Worm (Caenorhabditis elegans) whole organism, late embryonic: ENCODE measurements around the gene plc-4.
A peak's percentile ranks its signal among the peaks of the same experiment; 100 is the strongest.

ENCODE experiments used
- C08G9.2 ChIP-seq: sonication (generic microtip); optimal IDR thresholded peaks from 2 replicates; lab custom pipeline; 2016; ENCODE audit warnings: mild to moderate bottlenecking, missing genetic modification characterization, moderate library complexity, missing compliant biosample characterization
- C38D4.7 ChIP-seq: fragments of 200-800 bp; sonication (Bioruptor generic); optimal IDR thresholded peaks from 2 replicates; lab custom pipeline; 2018; ENCODE audit warnings: mild to moderate bottlenecking, missing genetic modification characterization, moderate library complexity, missing compliant biosample characterization
- F13H6.1 ChIP-seq: sonication (generic microtip); optimal IDR thresholded peaks from 2 replicates; lab custom pipeline; 2016; ENCODE audit warnings: missing genetic modification characterization, missing compliant biosample characterization
- Y22D7AL.16 ChIP-seq: sonication (generic microtip); optimal IDR thresholded peaks from 2 replicates; lab custom pipeline; 2016; ENCODE audit warnings: missing genetic modification characterization, missing compliant biosample characterization
- ama-1 ChIP-seq: fragments of 150-350 bp; optimal IDR thresholded peaks from 2 replicates; lab custom pipeline; 2014
- ceh-22 ChIP-seq: sonication (generic microtip); optimal IDR thresholded peaks from 2 replicates; lab custom pipeline; 2017; ENCODE audit warnings: missing biosample characterization, missing genetic modification characterization
- ceh-24 ChIP-seq: sonication (generic microtip); optimal IDR thresholded peaks from 2 replicates; lab custom pipeline; 2016; ENCODE audit warnings: mild to moderate bottlenecking, missing genetic modification characterization, missing compliant biosample characterization
- ceh-30 ChIP-seq: fragments of 150-350 bp; optimal IDR thresholded peaks from 2 replicates; lab custom pipeline; 2014; ENCODE audit warnings: missing biosample characterization, missing genetic modification characterization
- ceh-31 ChIP-seq: sonication (generic microtip); optimal IDR thresholded peaks from 2 replicates; lab custom pipeline; 2016; ENCODE audit warnings: missing genetic modification characterization, missing compliant biosample characterization
- ceh-34 ChIP-seq: sonication (generic microtip); optimal IDR thresholded peaks from 2 replicates; lab custom pipeline; 2016; ENCODE audit warnings: mild to moderate bottlenecking, missing genetic modification characterization, missing compliant biosample characterization
- ceh-48 ChIP-seq: sonication (generic microtip); optimal IDR thresholded peaks from 2 replicates; lab custom pipeline; 2016; ENCODE audit warnings: missing genetic modification characterization, inconsistent platforms, missing compliant biosample characterization
- ceh-6 ChIP-seq: fragments of 200-800 bp; sonication (Bioruptor generic); optimal IDR thresholded peaks from 2 replicates; lab custom pipeline; 2018; ENCODE audit warnings: mild to moderate bottlenecking, missing genetic modification characterization, missing compliant biosample characterization
- che-1 ChIP-seq: sonication (generic microtip); optimal IDR thresholded peaks from 2 replicates; lab custom pipeline; 2016; ENCODE audit warnings: mild to moderate bottlenecking, missing genetic modification characterization, missing compliant biosample characterization
- elt-2 ChIP-seq: sonication (generic microtip); optimal IDR thresholded peaks from 2 replicates; lab custom pipeline; 2016; ENCODE audit warnings: missing genetic modification reagents, missing genetic modification characterization, missing compliant biosample characterization
- elt-4 ChIP-seq: sonication (generic microtip); optimal IDR thresholded peaks from 2 replicates; lab custom pipeline; 2016; ENCODE audit warnings: missing genetic modification characterization, missing compliant biosample characterization
- ets-4 ChIP-seq: sonication (generic microtip); optimal IDR thresholded peaks from 2 replicates; lab custom pipeline; 2016; ENCODE audit warnings: missing genetic modification characterization, missing compliant biosample characterization
- fax-1 ChIP-seq: sonication (generic microtip); optimal IDR thresholded peaks from 2 replicates; lab custom pipeline; 2016; ENCODE audit warnings: missing genotype, missing genetic modification characterization, missing compliant biosample characterization
- fkh-10 ChIP-seq: fragments of 150-350 bp; optimal IDR thresholded peaks from 2 replicates; lab custom pipeline; 2014; ENCODE audit warnings: missing biosample characterization, missing genetic modification reagents, missing genetic modification characterization
- fkh-6 ChIP-seq: sonication (generic microtip); optimal IDR thresholded peaks from 2 replicates; lab custom pipeline; 2016; ENCODE audit warnings: missing genetic modification characterization, missing compliant biosample characterization
- gmeb-2 ChIP-seq: sonication (generic microtip); optimal IDR thresholded peaks from 2 replicates; lab custom pipeline; 2016; ENCODE audit warnings: missing genetic modification characterization, inconsistent platforms, missing compliant biosample characterization
- hlh-13 ChIP-seq: fragments of 200-800 bp; sonication (Bioruptor generic); optimal IDR thresholded peaks from 2 replicates; lab custom pipeline; 2018; ENCODE audit warnings: mild to moderate bottlenecking, missing genetic modification characterization, missing compliant biosample characterization
- hlh-30 ChIP-seq: sonication (generic microtip); optimal IDR thresholded peaks from 2 replicates; lab custom pipeline; 2017; ENCODE audit warnings: antibody characterized with exemption, missing genetic modification characterization, missing compliant biosample characterization; ENCODE audit not compliant: insufficient read depth
- hlh-6 ChIP-seq: sonication (generic microtip); optimal IDR thresholded peaks from 2 replicates; lab custom pipeline; 2016; ENCODE audit warnings: missing genotype, missing genetic modification characterization, missing compliant biosample characterization
- lim-6 ChIP-seq: sonication (generic microtip); optimal IDR thresholded peaks from 2 replicates; lab custom pipeline; 2016; ENCODE audit warnings: missing genetic modification characterization, missing compliant biosample characterization
- mec-3 ChIP-seq: sonication (generic microtip); optimal IDR thresholded peaks from 2 replicates; lab custom pipeline; 2016; ENCODE audit warnings: borderline replicate concordance, missing genetic modification characterization, missing compliant biosample characterization
- nfya-1 ChIP-seq: sonication (generic microtip); optimal IDR thresholded peaks from 2 replicates; lab custom pipeline; 2017; ENCODE audit warnings: missing genetic modification characterization, mild to moderate bottlenecking, missing compliant biosample characterization, antibody characterized with exemption, moderate library complexity
- nhr-11 ChIP-seq: fragments of 150-350 bp; optimal IDR thresholded peaks from 2 replicates; lab custom pipeline; 2014; ENCODE audit warnings: missing biosample characterization, missing genetic modification characterization
- nhr-232 ChIP-seq: sonication (generic microtip); optimal IDR thresholded peaks from 2 replicates; lab custom pipeline; 2016; ENCODE audit warnings: missing genetic modification characterization, missing compliant biosample characterization
- odd-2 ChIP-seq: sonication (generic microtip); optimal IDR thresholded peaks from 2 replicates; lab custom pipeline; 2017; ENCODE audit warnings: antibody characterized with exemption, mild to moderate bottlenecking, missing genetic modification characterization, missing compliant biosample characterization
- pag-3 ChIP-seq: sonication (generic microtip); optimal IDR thresholded peaks from 2 replicates; lab custom pipeline; 2016; ENCODE audit warnings: missing compliant biosample characterization, missing genetic modification characterization, borderline replicate concordance
- pax-1 ChIP-seq: fragments of 150-350 bp; optimal IDR thresholded peaks from 2 replicates; lab custom pipeline; 2014; ENCODE audit warnings: missing biosample characterization, missing genetic modification characterization
- pha-2 ChIP-seq: sonication (generic microtip); optimal IDR thresholded peaks from 2 replicates; lab custom pipeline; 2017; ENCODE audit warnings: mild to moderate bottlenecking, missing genetic modification characterization, missing compliant biosample characterization
- pros-1 ChIP-seq: fragments of 150-350 bp; optimal IDR thresholded peaks from 2 replicates; lab custom pipeline; 2014; ENCODE audit warnings: missing biosample characterization, missing genetic modification reagents, missing genetic modification characterization
- ref-2 ChIP-seq: sonication (generic microtip); optimal IDR thresholded peaks from 2 replicates; lab custom pipeline; 2016; ENCODE audit warnings: missing genetic modification characterization, missing compliant biosample characterization
- sdc-2 ChIP-seq: sonication (generic microtip); optimal IDR thresholded peaks from 2 replicates; lab custom pipeline; 2016; ENCODE audit warnings: missing genotype, missing genetic modification characterization, missing compliant biosample characterization
- sox-2 ChIP-seq: fragments of 200-800 bp; sonication (Bioruptor generic); IDR thresholded peaks from 2 replicates; pipeline ENCODE4 v1.3.6; 2022; ENCODE audit warnings: missing genetic modification reagents, missing genetic modification characterization, missing compliant biosample characterization
- sox-4 ChIP-seq: sonication (generic microtip); optimal IDR thresholded peaks from 2 replicates; lab custom pipeline; 2017; ENCODE audit warnings: mild to moderate bottlenecking, missing genetic modification characterization, inconsistent platforms, missing compliant biosample characterization
- tbx-2 ChIP-seq: sonication (generic microtip); optimal IDR thresholded peaks from 2 replicates; lab custom pipeline; 2016; ENCODE audit warnings: missing genetic modification characterization, missing compliant biosample characterization
- tbx-7 ChIP-seq: sonication (generic microtip); optimal IDR thresholded peaks from 2 replicates; lab custom pipeline; 2016; ENCODE audit warnings: missing genotype, missing genetic modification characterization, missing compliant biosample characterization
- unc-42 ChIP-seq: sonication (generic microtip); optimal IDR thresholded peaks from 2 replicates; lab custom pipeline; 2016; ENCODE audit warnings: missing genotype, missing genetic modification characterization, missing compliant biosample characterization
- unc-55 ChIP-seq: sonication (generic microtip); optimal IDR thresholded peaks from 2 replicates; lab custom pipeline; 2017; ENCODE audit warnings: missing biosample characterization, missing genetic modification reagents, missing genetic modification characterization
- ztf-16 ChIP-seq: sonication (generic microtip); optimal IDR thresholded peaks from 2 replicates; lab custom pipeline; 2017; ENCODE audit warnings: missing genetic modification characterization, missing compliant biosample characterization

Gene plc-4

DNA sequence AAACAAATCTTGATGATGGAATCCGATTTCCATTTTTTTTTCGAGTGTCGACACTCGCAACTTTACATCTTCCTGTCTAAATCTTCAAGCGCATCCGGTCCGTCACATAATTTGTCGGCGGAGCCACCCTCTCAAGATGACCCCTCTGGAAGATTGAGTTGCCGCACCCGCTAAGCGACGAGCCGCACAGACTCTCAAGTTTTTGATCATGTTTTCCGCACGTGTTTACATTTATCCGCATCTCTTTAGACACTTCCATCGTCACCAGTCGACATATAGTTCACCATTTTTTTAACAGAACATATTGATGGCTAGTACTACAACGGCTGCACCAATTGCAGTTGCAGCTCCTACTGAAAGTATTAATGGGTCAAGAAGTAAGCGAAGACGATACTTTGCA is 21.0 kb downstream of the plc-4 start, which contains the start of gene F55G1.1:
Gene F55G1.1 (plus strand): TSS at position 301 of the 400 bp plus-strand sequence.
- TF ChIP-seq nfya-1 (tag; lab: Kevin White, UChicago) (no peak), lim-6 (no peak), nhr-11 (tag; lab: Kevin White, UChicago) (no peak)

DNA sequence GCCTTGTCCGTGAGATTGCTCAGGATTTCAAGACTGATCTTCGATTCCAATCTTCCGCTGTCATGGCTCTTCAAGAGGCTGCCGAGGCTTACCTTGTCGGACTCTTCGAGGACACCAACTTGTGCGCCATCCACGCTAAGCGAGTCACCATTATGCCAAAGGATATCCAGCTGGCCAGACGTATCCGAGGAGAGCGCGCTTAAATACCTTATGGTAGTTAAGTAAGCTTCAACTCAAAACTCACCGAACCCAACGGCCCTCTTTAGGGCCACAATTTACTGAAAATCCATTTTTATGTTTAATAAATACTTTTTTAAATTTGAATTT is 24.0 kb downstream of the plc-4 start:
- no peak for TF ChIP-seq sox-2 (GFP tag; lab: Robert Waterston, UW)
- no peak for TF ChIP-seq pha-2 (tag; lab: Kevin White, UChicago)
- TF ChIP-seq nhr-232 (tag; lab: Kevin White, UChicago), result no peak
- no peak for TF ChIP-seq lim-6
- no peak for TF ChIP-seq pax-1 (tag; lab: Kevin White, UChicago)
- no peak for TF ChIP-seq sox-4
- no peak for TF ChIP-seq ets-4
- no peak for TF ChIP-seq C38D4.7 (GFP tag; lab: Kevin White, UChicago)
- no peak for TF ChIP-seq elt-4
- TF ChIP-seq fkh-6 (tag; lab: Kevin White, UChicago), result no peak
- TF ChIP-seq elt-2, result no peak
- no peak for TF ChIP-seq unc-55 (GFP tag; lab: Kevin White, UChicago)
- TF ChIP-seq ceh-22, result no peak
- TF ChIP-seq ama-1 (lab: Kevin White, UChicago), result no peak
- TF ChIP-seq ceh-6 (GFP tag; lab: Kevin White, UChicago), result no peak
- TF ChIP-seq ceh-48 (tag; lab: Kevin White, UChicago), result no peak
- TF ChIP-seq fkh-10 (GFP tag; lab: Kevin White, UChicago), result no peak
- no peak for TF ChIP-seq fax-1

DNA sequence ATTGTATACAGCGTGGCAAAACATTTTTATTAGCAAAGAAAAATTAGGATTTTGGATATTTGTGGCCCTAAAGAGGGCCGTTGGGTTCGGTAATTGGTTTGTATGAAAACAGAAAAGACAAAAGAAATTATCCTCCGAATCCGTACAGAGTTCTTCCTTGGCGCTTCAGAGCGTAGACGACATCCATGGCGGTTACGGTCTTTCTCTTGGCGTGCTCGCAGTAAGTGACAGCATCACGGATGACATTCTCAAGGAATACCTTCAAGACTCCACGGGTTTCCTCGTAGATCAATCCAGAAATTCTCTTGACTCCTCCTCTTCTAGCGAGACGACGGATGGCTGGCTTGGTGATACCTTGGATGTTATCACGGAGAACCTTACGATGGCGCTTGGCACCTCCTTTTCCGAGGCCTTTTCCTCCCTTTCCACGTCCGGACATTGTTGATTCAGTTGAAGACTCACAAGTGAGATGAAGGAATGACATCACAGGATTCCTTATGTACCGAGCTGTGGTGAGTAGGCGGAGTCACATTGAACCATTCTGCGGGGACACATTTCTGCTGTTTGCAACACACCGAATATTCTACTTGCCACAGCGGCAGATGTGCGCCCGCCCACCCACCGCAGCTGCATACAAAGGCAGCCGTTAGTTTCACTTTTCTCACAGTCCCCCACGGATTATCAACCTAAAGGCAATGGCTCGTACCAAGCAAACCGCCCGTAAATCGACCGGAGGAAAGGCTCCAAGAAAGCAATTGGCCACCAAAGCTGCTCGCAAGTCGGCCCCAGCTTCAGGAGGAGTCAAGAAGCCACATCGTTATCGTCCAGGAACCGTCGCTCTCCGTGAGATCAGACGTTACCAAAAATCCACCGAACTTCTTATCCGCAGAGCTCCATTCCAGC is 24.7 kb downstream of the plc-4 start, which contains the start of the genes his-60 and his-59:
Gene his-60 (minus strand): TSS at position 439 of the 903 bp plus-strand sequence.
Gene his-59 (plus strand): TSS at position 696 of the 903 bp plus-strand sequence.
- TF ChIP-seq che-1 (tag; lab: Kevin White, UChicago) (no peak), tbx-7 (tag; lab: Kevin White, UChicago) (peak; percentile 19), nhr-11 (tag; lab: Kevin White, UChicago) (no peak), ceh-34 (tag; lab: Kevin White, UChicago) (peak; percentile 77), pros-1 (tag; lab: Kevin White, UChicago) (peak; percentile 31), ceh-6 (GFP tag; lab: Kevin White, UChicago) (peak; percentile 0), ceh-22 (peak; percentile 24), nfya-1 (tag; lab: Kevin White, UChicago) (peak; percentile 33), ama-1 (lab: Kevin White, UChicago) (peak; percentile 90), lim-6 (no peak), elt-2 (peak; percentile 16), ceh-30 (tag; lab: Kevin White, UChicago) (no peak), tbx-2 (tag; lab: Kevin White, UChicago) (peak; percentile 76), sdc-2 (tag; lab: Kevin White, UChicago) (peak; percentile 57), ref-2 (tag; lab: Kevin White, UChicago) (peak; percentile 83), ceh-31 (peak; percentile 77), unc-42 (tag; lab: Kevin White, UChicago) (no peak), hlh-30 (tag; lab: Kevin White, UChicago) (peak; percentile 25), gmeb-2 (no peak), elt-4 (no peak), ztf-16 (peak; percentile 16)

DNA sequence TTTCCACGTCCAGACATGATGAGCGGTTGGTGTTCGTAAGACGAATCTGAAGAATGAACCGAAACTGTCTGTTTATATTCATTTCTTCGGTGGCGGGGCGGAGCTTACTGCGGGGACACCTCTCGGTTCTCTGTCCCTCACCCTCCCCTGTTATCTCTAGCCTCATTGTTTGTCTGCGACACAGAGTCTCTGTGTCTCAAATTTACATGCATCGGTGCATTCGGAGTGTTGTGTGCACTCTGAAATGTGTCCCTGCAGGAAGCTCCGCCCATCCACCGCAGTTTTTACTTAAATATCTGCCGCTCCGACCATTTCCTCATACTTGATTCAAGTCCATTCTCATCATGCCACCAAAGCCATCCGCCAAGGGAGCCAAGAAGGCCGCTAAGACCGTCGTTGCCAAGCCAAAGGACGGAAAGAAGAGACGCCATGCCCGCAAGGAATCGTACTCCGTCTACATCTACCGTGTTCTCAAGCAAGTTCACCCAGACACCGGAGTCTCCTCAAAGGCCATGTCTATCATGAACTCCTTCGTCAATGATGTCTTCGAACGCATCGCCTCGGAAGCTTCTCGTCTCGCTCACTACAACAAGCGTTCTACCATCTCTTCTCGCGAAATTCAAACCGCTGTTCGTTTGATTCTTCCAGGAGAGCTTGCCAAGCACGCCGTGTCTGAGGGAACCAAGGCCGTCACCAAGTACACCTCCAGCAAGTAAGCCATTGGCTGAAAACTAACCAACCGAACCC is 26.1 kb downstream of the plc-4 start, which contains the start of the genes his-61 and his-62:
Gene his-61 (minus strand): TSS at position 17 of the 747 bp plus-strand sequence.
Gene his-62 (plus strand): TSS at position 345 of the 747 bp plus-strand sequence.
- TF ChIP-seq nhr-11 (tag; lab: Kevin White, UChicago), result no peak
- no peak for TF ChIP-seq nhr-232 (tag; lab: Kevin White, UChicago)
- TF ChIP-seq hlh-6 (tag; lab: Kevin White, UChicago), result peak; percentile 36
- no peak for TF ChIP-seq pag-3
- peak; percentile 50 for TF ChIP-seq sdc-2 (tag; lab: Kevin White, UChicago)
- TF ChIP-seq hlh-13 (GFP tag; lab: Kevin White, UChicago), result no peak
- peak; percentile 61 for TF ChIP-seq ets-4
- no peak for TF ChIP-seq odd-2 (tag; lab: Kevin White, UChicago)
- TF ChIP-seq mec-3, result no peak
- TF ChIP-seq Y22D7AL.16 (tag; lab: Kevin White, UChicago), result no peak
- no peak for TF ChIP-seq ama-1 (lab: Kevin White, UChicago)
- peak; percentile 81 for TF ChIP-seq nfya-1 (tag; lab: Kevin White, UChicago)
- TF ChIP-seq elt-2, result peak; percentile 71
- TF ChIP-seq che-1 (tag; lab: Kevin White, UChicago), result no peak
- TF ChIP-seq F13H6.1, result no peak
- TF ChIP-seq C08G9.2 (tag; lab: Kevin White, UChicago), result peak; percentile 57
- TF ChIP-seq ceh-6 (GFP tag; lab: Kevin White, UChicago), result peak; percentile 15
- no peak for TF ChIP-seq ceh-24
- TF ChIP-seq gmeb-2, result no peak
- TF ChIP-seq ref-2 (tag; lab: Kevin White, UChicago), result peak; percentile 67
- no peak for TF ChIP-seq C38D4.7 (GFP tag; lab: Kevin White, UChicago)
- peak; percentile 44 for TF ChIP-seq ztf-16
